Fruit fly (Drosophila melanogaster) whole organism, embryonic: ENCODE data around the gene pasi2.

Source experiments
- Blimp-1 ChIP-seq: fragments of 200-800 bp; sonication (Bioruptor generic); optimal IDR thresholded peaks from 3 replicates; lab custom pipeline; 2018; ENCODE audit warnings: missing biosample characterization, missing genetic modification characterization, mild to moderate bottlenecking, moderate library complexity, missing genetic modification reagents
- C15 ChIP-seq: fragments of 200-800 bp; sonication (Bioruptor generic); IDR thresholded peaks from 3 replicates; pipeline ENCODE4 v1.3.6; 2022; ENCODE audit warnings: missing biosample characterization, missing genetic modification characterization
- CG13296 ChIP-seq: fragments of 200-800 bp; sonication (Bioruptor generic); optimal IDR thresholded peaks from 3 replicates; lab custom pipeline; 2018; ENCODE audit warnings: missing biosample characterization, mild to moderate bottlenecking, missing genetic modification characterization
- CG16813 ChIP-seq: fragments of 200-800 bp; sonication (Bioruptor generic); IDR thresholded peaks from 3 replicates; pipeline ENCODE4 v1.3.6; 2022; ENCODE audit warnings: missing biosample characterization, missing genetic modification characterization; ENCODE audit not compliant: partially characterized antibody
- CG17385 ChIP-seq: fragments of 200-800 bp; sonication (Bioruptor generic); optimal IDR thresholded peaks from 3 replicates; lab custom pipeline; 2018; ENCODE audit warnings: missing biosample characterization, mild to moderate bottlenecking, missing genetic modification characterization
- CG18476 ChIP-seq: fragments of 200-800 bp; sonication (Bioruptor generic); optimal IDR thresholded peaks from 2 replicates; lab custom pipeline; 2016; ENCODE audit warnings: missing biosample characterization, mild to moderate bottlenecking, missing genetic modification characterization
- CG18619 ChIP-seq: fragments of 200-800 bp; sonication (Bioruptor generic); optimal IDR thresholded peaks from 3 replicates; lab custom pipeline; 2017; ENCODE audit warnings: missing biosample characterization, mild to moderate bottlenecking, missing genetic modification characterization
- CG34376 ChIP-seq: fragments of 200-800 bp; sonication (Bioruptor generic); optimal IDR thresholded peaks from 2 replicates; lab custom pipeline; 2018; ENCODE audit warnings: missing biosample characterization, mild to moderate bottlenecking, missing genetic modification characterization
- CG3838 ChIP-seq: fragments of 200-800 bp; sonication (Bioruptor generic); optimal IDR thresholded peaks from 3 replicates; lab custom pipeline; 2016; ENCODE audit warnings: missing biosample characterization, missing genetic modification characterization
- CG7372 ChIP-seq: fragments of 200-800 bp; sonication (Bioruptor generic); IDR thresholded peaks from 2 replicates; pipeline ENCODE4 v1.3.6; 2022; ENCODE audit warnings: missing biosample characterization, missing genetic modification characterization
- CG7786 ChIP-seq: fragments of 200-800 bp; sonication (Bioruptor generic); optimal IDR thresholded peaks from 2 replicates; lab custom pipeline; 2016; ENCODE audit warnings: missing biosample characterization, missing genetic modification characterization
- CG8359 ChIP-seq: fragments of 200-800 bp; sonication (Bioruptor generic); optimal IDR thresholded peaks from 2 replicates; lab custom pipeline; 2017; ENCODE audit warnings: missing biosample characterization, mild to moderate bottlenecking, missing genetic modification characterization, borderline replicate concordance
- CG8765 ChIP-seq: fragments of 200-800 bp; sonication (Bioruptor generic); IDR thresholded peaks from 2 replicates; pipeline ENCODE4 v1.3.6; 2022; ENCODE audit warnings: missing biosample characterization, missing genetic modification characterization
- Dfd ChIP-seq, 2 experiments: fragments of >200 bp; optimal IDR thresholded peaks; 2 replicates each; lab custom pipeline; 2017; ENCODE audit warnings: missing biosample characterization in 2 of 2, missing genetic modification characterization in 2 of 2
- Doc3 ChIP-seq: fragments of 200-800 bp; sonication (Bioruptor generic); IDR thresholded peaks from 3 replicates; pipeline ENCODE4 v1.3.6; 2022; ENCODE audit warnings: missing biosample characterization, missing genetic modification characterization; ENCODE audit not compliant: partially characterized antibody
- Dp ChIP-seq: fragments of 200-800 bp; sonication (Bioruptor generic); optimal IDR thresholded peaks from 2 replicates; lab custom pipeline; 2018; ENCODE audit warnings: missing biosample characterization, mild to moderate bottlenecking, missing genetic modification characterization, moderate library complexity
- Elba2 ChIP-seq: fragments of 200-800 bp; sonication (Bioruptor generic); optimal IDR thresholded peaks from 3 replicates; lab custom pipeline; 2016; ENCODE audit warnings: missing biosample characterization, missing genetic modification characterization
- Ets65A ChIP-seq: fragments of 200-800 bp; sonication (Bioruptor generic); peaks from one replicate; lab custom pipeline; 2016; ENCODE audit warnings: missing biosample characterization, missing genetic modification characterization
- Gsc ChIP-seq: fragments of 200-800 bp; sonication (Bioruptor generic); IDR thresholded peaks from 2 replicates; pipeline ENCODE4 v1.3.6; 2022; ENCODE audit warnings: missing biosample characterization, missing genetic modification characterization
- Hey ChIP-seq: fragments of 200-800 bp; sonication (Bioruptor generic); optimal IDR thresholded peaks from 3 replicates; lab custom pipeline; 2018; ENCODE audit warnings: missing biosample characterization, mild to moderate bottlenecking, missing genetic modification characterization
- Kr ChIP-seq: fragments of 200-800 bp; sonication (Bioruptor generic); optimal IDR thresholded peaks from 2 replicates; lab custom pipeline; 2017; ENCODE audit warnings: missing biosample characterization, mild to moderate bottlenecking, missing genetic modification characterization
- MBD-R2 ChIP-seq: fragments of 200-800 bp; sonication (Bioruptor generic); IDR thresholded peaks from 2 replicates; pipeline ENCODE4 v1.3.6; 2022; ENCODE audit warnings: missing biosample characterization, missing genetic modification characterization
- Max ChIP-seq: fragments of 200-800 bp; sonication (Bioruptor generic); optimal IDR thresholded peaks from 2 replicates; lab custom pipeline; 2016; ENCODE audit warnings: missing biosample characterization, mild to moderate bottlenecking, missing genetic modification characterization
- Rfx ChIP-seq: fragments of 200-800 bp; sonication (Bioruptor generic); IDR thresholded peaks from 2 replicates; pipeline ENCODE4 v1.3.6; 2022; ENCODE audit warnings: missing biosample characterization, missing genetic modification characterization
- Side ChIP-seq: fragments of 200-800 bp; sonication (Bioruptor generic); optimal IDR thresholded peaks from 2 replicates; lab custom pipeline; 2016; ENCODE audit warnings: missing biosample characterization, missing genetic modification characterization
- Sox100B ChIP-seq: fragments of 200-800 bp; sonication (Bioruptor generic); optimal IDR thresholded peaks from 3 replicates; lab custom pipeline; 2018; ENCODE audit warnings: missing biosample characterization, mild to moderate bottlenecking, missing genetic modification characterization
- Taf1 ChIP-seq: fragments of 200-800 bp; sonication (Bioruptor generic); IDR thresholded peaks from 2 replicates; pipeline ENCODE4 v1.3.6; 2022; ENCODE audit warnings: missing biosample characterization, missing genetic modification characterization
- Usf ChIP-seq: fragments of 200-800 bp; sonication (Bioruptor generic); optimal IDR thresholded peaks from 2 replicates; lab custom pipeline; 2017; ENCODE audit warnings: missing genotype, missing biosample characterization, missing genetic modification characterization
- aop ChIP-seq: fragments of 200-800 bp; sonication (Bioruptor generic); IDR thresholded peaks from 2 replicates; pipeline ENCODE4 v1.3.6; 2022; ENCODE audit warnings: missing biosample characterization, missing genetic modification characterization
- ap ChIP-seq: fragments of 200-800 bp; sonication (Bioruptor generic); IDR thresholded peaks from 2 replicates; pipeline ENCODE4 v1.3.6; 2022; ENCODE audit warnings: missing biosample characterization, missing genetic modification characterization
- ase ChIP-seq: fragments of 200-800 bp; sonication (Bioruptor generic); IDR thresholded peaks from 3 replicates; pipeline ENCODE4 v1.3.6; 2022; ENCODE audit warnings: missing biosample characterization, missing genetic modification characterization
- az2 ChIP-seq: fragments of 200-800 bp; sonication (Bioruptor generic); optimal IDR thresholded peaks from 3 replicates; lab custom pipeline; 2016; ENCODE audit warnings: missing biosample characterization, missing genetic modification characterization
- exex ChIP-seq: fragments of 200-800 bp; sonication (Bioruptor generic); optimal IDR thresholded peaks from 4 replicates; lab custom pipeline; 2018; ENCODE audit warnings: missing biosample characterization, mild to moderate bottlenecking, missing genetic modification characterization, moderate library complexity
- ftz-f1 ChIP-seq: fragments of 200-800 bp; sonication (Bioruptor generic); optimal IDR thresholded peaks from 2 replicates; lab custom pipeline; 2016; ENCODE audit warnings: missing biosample characterization, missing genetic modification characterization
- hbn ChIP-seq: fragments of 200-800 bp; sonication (Bioruptor generic); IDR thresholded peaks from 2 replicates; pipeline ENCODE4 v1.3.6; 2022; ENCODE audit warnings: missing biosample characterization, missing genetic modification characterization; ENCODE audit not compliant: partially characterized antibody
- hkb ChIP-seq, 2 experiments: fragments of 200-800 bp in 1 of 2; fragments of >200 bp in 1 of 2; sonication (Bioruptor generic) in 1 of 2; IDR thresholded peaks in 1 of 2; optimal IDR thresholded peaks in 1 of 2; 2 replicates each; pipeline versions ENCODE4 v1.3.6 to Lab custom; 2017 to 2022; ENCODE audit warnings: missing biosample characterization in 1 of 2, missing genetic modification characterization in 1 of 2
- ind ChIP-seq: fragments of 200-800 bp; sonication (Bioruptor generic); optimal IDR thresholded peaks from 3 replicates; lab custom pipeline; 2016; ENCODE audit warnings: missing biosample characterization, missing genetic modification characterization
- inv ChIP-seq: fragments of 200-800 bp; sonication (Bioruptor generic); IDR thresholded peaks from 2 replicates; pipeline ENCODE4 v1.3.6; 2022; ENCODE audit warnings: missing biosample characterization, missing genetic modification characterization; ENCODE audit not compliant: partially characterized antibody
- knrl ChIP-seq: fragments of 200-800 bp; sonication (Bioruptor generic); IDR thresholded peaks from 3 replicates; pipeline ENCODE4 v1.3.6; 2022; ENCODE audit warnings: missing biosample characterization, missing genetic modification characterization; ENCODE audit not compliant: partially characterized antibody
- mld ChIP-seq: fragments of 200-800 bp; sonication (Bioruptor generic); IDR thresholded peaks from 3 replicates; pipeline ENCODE4 v1.3.6; 2022; ENCODE audit warnings: missing biosample characterization, missing genetic modification characterization; ENCODE audit not compliant: partially characterized antibody
- nerfin-1 ChIP-seq: fragments of 200-800 bp; sonication (Bioruptor generic); optimal IDR thresholded peaks from 3 replicates; lab custom pipeline; 2019; ENCODE audit warnings: missing biosample characterization, mild to moderate bottlenecking, missing genetic modification characterization, moderate library complexity
- pfk ChIP-seq: fragments of 200-800 bp; sonication (Bioruptor generic); optimal IDR thresholded peaks from 2 replicates; lab custom pipeline; 2018; ENCODE audit warnings: missing biosample characterization, mild to moderate bottlenecking, missing genetic modification characterization, moderate library complexity
- pnt ChIP-seq: fragments of 200-800 bp; sonication (Bioruptor generic); optimal IDR thresholded peaks from 3 replicates; lab custom pipeline; 2016; ENCODE audit warnings: missing biosample characterization, missing genetic modification characterization
- tap ChIP-seq: fragments of 200-800 bp; optimal IDR thresholded peaks from 3 replicates; lab custom pipeline; 2019; ENCODE audit warnings: missing biosample characterization, mild to moderate bottlenecking, missing genetic modification characterization, moderate library complexity
- trh ChIP-seq: fragments of 200-800 bp; sonication (Bioruptor generic); optimal IDR thresholded peaks from 2 replicates; lab custom pipeline; 2016; ENCODE audit warnings: missing biosample characterization, missing genetic modification characterization
- twi ChIP-seq: fragments of 200-800 bp; optimal IDR thresholded peaks from 2 replicates; lab custom pipeline; 2019; ENCODE audit warnings: missing biosample characterization, mild to moderate bottlenecking, missing genetic modification characterization, moderate library complexity
- usp ChIP-seq: fragments of >200 bp; optimal IDR thresholded peaks from 2 replicates; lab custom pipeline; 2017; ENCODE audit warnings: missing biosample characterization, missing genetic modification characterization
- zfh1 ChIP-seq: fragments of 200-800 bp; sonication (Bioruptor generic); IDR thresholded peaks from 3 replicates; pipeline ENCODE4 v1.3.6; 2022; ENCODE audit warnings: missing biosample characterization, missing genetic modification characterization

The pasi2 gene

dm6 chr3R:9351415-9352379 lies 16.7 kb downstream of the pasi2 start (continued):
- TF ChIP-seq CG8765 (GFP tag; lab: Robert Waterston, UW) (no peak), CG34376 (GFP tag; lab: Kevin White, UChicago) (peak; percentile 66), usp (GFP tag; lab: Kevin White, UChicago) (no peak), Rfx (GFP tag; lab: Robert Waterston, UW) (no peak), mld (GFP tag; lab: Robert Waterston, UW) (no peak), Side (GFP tag; lab: Kevin White, UChicago) (peak; percentile 20), CG7372 (GFP tag; lab: Robert Waterston, UW) (no peak), Usf (GFP tag; lab: Kevin White, UChicago) (peak; percentile 1), CG16813 (GFP tag; lab: Robert Waterston, UW) (no peak), CG17385 (GFP tag; lab: Kevin White, UChicago) (peak; percentile 66), pnt (GFP tag; lab: Kevin White, UChicago) (no peak), Blimp-1 (GFP tag; lab: Kevin White, UChicago) (peak; percentile 39), ftz-f1 (GFP tag; lab: Kevin White, UChicago) (peak; percentile 69), Sox100B (GFP tag; lab: Kevin White, UChicago) (peak; percentile 28), knrl (no peak), ap (no peak), Gsc (GFP tag; lab: Robert Waterston, UW) (no peak), Hey (tag; lab: Kevin White, UChicago) (peak; percentile 52), twi (tag; lab: Kevin White, UChicago) (no peak), CG18476 (GFP tag; lab: Kevin White, UChicago) (peak; percentile 54), aop (GFP tag; lab: Robert Waterston, UW) (no peak), Ets65A (peak; percentile 78), nerfin-1 (tag; lab: Kevin White, UChicago) (no peak), ind (GFP tag; lab: Kevin White, UChicago) (peak; percentile 64), MBD-R2 (GFP tag; lab: Robert Waterston, UW) (no peak), hkb (optimal IDR thresholded peaks at IDR 0.05; lab: Kevin White, UChicago) (no peak), hkb (GFP tag; IDR thresholded peaks at IDR 0.05; lab: Robert Waterston, UW) (no peak), Dfd (GFP tag; optimal IDR thresholded peaks at IDR 0.05; lab: Kevin White, UChicago) (no peak), CG8359 (no peak), exex (tag; lab: Kevin White, UChicago) (peak; percentile 63), hbn (GFP tag; lab: Robert Waterston, UW) (no peak), trh (GFP tag; lab: Kevin White, UChicago) (no peak), CG13296 (GFP tag; lab: Kevin White, UChicago) (peak; percentile 38), CG18619 (GFP tag; lab: Kevin White, UChicago) (peak; percentile 45), tap (tag; lab: Kevin White, UChicago) (peak; percentile 7), CG3838 (GFP tag; lab: Kevin White, UChicago) (peak; percentile 31), Taf1 (no peak), C15 (GFP tag; lab: Robert Waterston, UW) (no peak), Elba2 (GFP tag; lab: Kevin White, UChicago) (no peak), Kr (GFP tag; lab: Kevin White, UChicago) (no peak), ase (GFP tag; lab: Robert Waterston, UW) (no peak), Max (GFP tag; lab: Kevin White, UChicago) (peak; percentile 39), zfh1 (no peak), Doc3 (GFP tag; lab: Robert Waterston, UW) (no peak), Dp (GFP tag; lab: Kevin White, UChicago) (no peak), inv (no peak), az2 (peak; percentile 59), pfk (GFP tag; lab: Kevin White, UChicago) (peak; percentile 27), CG7786 (GFP tag; lab: Kevin White, UChicago) (peak; percentile 59)
